Fruit fly (Drosophila melanogaster) whole organism, embryonic: ENCODE data around the gene CG32564.

Source experiments
- B-H1 ChIP-seq: fragments of 200-800 bp; sonication (Bioruptor generic); IDR thresholded peaks from 3 replicates; pipeline ENCODE4 v1.3.6; 2022; ENCODE audit warnings: missing biosample characterization, missing genetic modification characterization
- CG10959 ChIP-seq: fragments of 200-800 bp; sonication (Bioruptor generic); IDR thresholded peaks from 2 replicates; pipeline ENCODE4 v1.3.6; 2022; ENCODE audit warnings: missing biosample characterization, missing genetic modification characterization
- CG11085 ChIP-seq: fragments of 200-800 bp; sonication (Bioruptor generic); IDR thresholded peaks from 2 replicates; pipeline ENCODE4 v1.3.6; 2022; ENCODE audit warnings: missing biosample characterization, missing genetic modification characterization
- CG11247 ChIP-seq: fragments of 200-800 bp; sonication (Bioruptor generic); IDR thresholded peaks from 2 replicates; pipeline ENCODE4 v1.3.6; 2022; ENCODE audit warnings: missing biosample characterization, missing genetic modification characterization
- CG11504 ChIP-seq: fragments of 200-800 bp; sonication (Bioruptor generic); optimal IDR thresholded peaks from 3 replicates; lab custom pipeline; 2019; ENCODE audit warnings: missing biosample characterization, mild to moderate bottlenecking, missing genetic modification characterization, moderate library complexity
- CG12071 ChIP-seq: fragments of 200-800 bp; sonication (Bioruptor generic); optimal IDR thresholded peaks from 3 replicates; lab custom pipeline; 2018; ENCODE audit warnings: missing biosample characterization, mild to moderate bottlenecking, missing genetic modification characterization
- CG12219 ChIP-seq: fragments of 200-800 bp; sonication (Bioruptor generic); optimal IDR thresholded peaks from 3 replicates; lab custom pipeline; 2018; ENCODE audit warnings: missing biosample characterization, mild to moderate bottlenecking, missing genetic modification characterization
- CG1233 ChIP-seq: fragments of 200-800 bp; sonication (Bioruptor generic); optimal IDR thresholded peaks from 4 replicates; lab custom pipeline; 2018; ENCODE audit warnings: missing biosample characterization, mild to moderate bottlenecking, missing genetic modification characterization
- CG13775 ChIP-seq: fragments of 200-800 bp; sonication (Bioruptor generic); optimal IDR thresholded peaks from 3 replicates; lab custom pipeline; 2017; ENCODE audit warnings: missing biosample characterization, mild to moderate bottlenecking, missing genetic modification characterization
- CG13894 ChIP-seq: fragments of 200-800 bp; sonication (Bioruptor generic); optimal IDR thresholded peaks from 3 replicates; lab custom pipeline; 2018; ENCODE audit warnings: missing biosample characterization, mild to moderate bottlenecking, missing genetic modification characterization, moderate library complexity
- CG14860 ChIP-seq: fragments of 200-800 bp; sonication (Bioruptor generic); IDR thresholded peaks from 3 replicates; pipeline ENCODE4 v1.3.6; 2022; ENCODE audit warnings: missing biosample characterization, missing genetic modification characterization; ENCODE audit not compliant: partially characterized antibody
- CG15601 ChIP-seq: fragments of 200-800 bp; sonication (Bioruptor generic); optimal IDR thresholded peaks from 3 replicates; lab custom pipeline; 2019; ENCODE audit warnings: missing biosample characterization, mild to moderate bottlenecking, missing genetic modification characterization, moderate library complexity
- CG16779 ChIP-seq: fragments of 200-800 bp; sonication (Bioruptor generic); IDR thresholded peaks from 2 replicates; pipeline ENCODE4 v1.3.6; 2022; ENCODE audit warnings: missing biosample characterization, missing genetic modification characterization
- CG17328 ChIP-seq: fragments of 200-800 bp; sonication (Bioruptor generic); IDR thresholded peaks from 2 replicates; pipeline ENCODE4 v1.3.6; 2022; ENCODE audit warnings: missing biosample characterization, missing genetic modification characterization
- CG17361 ChIP-seq: fragments of 200-800 bp; sonication (Bioruptor generic); IDR thresholded peaks from 3 replicates; pipeline ENCODE4 v1.3.6; 2022; ENCODE audit warnings: missing biosample characterization, missing genetic modification characterization
- CG2129 ChIP-seq: fragments of 200-800 bp; sonication (Bioruptor generic); IDR thresholded peaks from 2 replicates; pipeline ENCODE4 v1.3.6; 2022; ENCODE audit warnings: missing biosample characterization, missing genetic modification characterization; ENCODE audit not compliant: partially characterized antibody
- CG2199 ChIP-seq: fragments of 200-800 bp; sonication (Bioruptor generic); IDR thresholded peaks from 3 replicates; pipeline ENCODE4 v1.3.6; 2022; ENCODE audit warnings: missing biosample characterization, missing genetic modification characterization
- CG3726 ChIP-seq: fragments of 200-800 bp; sonication (Bioruptor generic); IDR thresholded peaks from 3 replicates; pipeline ENCODE4, ENCODE4 v1.3.6; 2022; ENCODE audit warnings: missing biosample characterization, missing genetic modification characterization
- CG6683 ChIP-seq: fragments of 200-800 bp; sonication (Bioruptor generic); optimal IDR thresholded peaks from 2 replicates; lab custom pipeline; 2017; ENCODE audit warnings: missing biosample characterization, mild to moderate bottlenecking, missing genetic modification characterization, missing genetic modification reagents
- CG8290 ChIP-seq, 3 experiments: fragments of 200-800 bp; sonication (Bioruptor generic); optimal IDR thresholded peaks; 2 replicates each; lab custom pipeline; 2016 to 2019; ENCODE audit warnings: missing biosample characterization in 3 of 3, missing genetic modification characterization in 3 of 3, mild to moderate bottlenecking in 2 of 3, moderate library complexity in 1 of 3
- CG9215 ChIP-seq: fragments of 200-800 bp; sonication (Bioruptor generic); IDR thresholded peaks from 2 replicates; pipeline ENCODE4 v1.3.6; 2022; ENCODE audit warnings: missing biosample characterization, missing genetic modification characterization
- CG9727 ChIP-seq: fragments of 200-800 bp; sonication (Bioruptor generic); optimal IDR thresholded peaks from 3 replicates; lab custom pipeline; 2017; ENCODE audit warnings: missing biosample characterization, mild to moderate bottlenecking, missing genetic modification characterization
- Chrac-16 ChIP-seq: fragments of 200-800 bp; sonication (Bioruptor generic); optimal IDR thresholded peaks from 3 replicates; lab custom pipeline; 2016; ENCODE audit warnings: missing biosample characterization, missing genetic modification characterization
- Dll ChIP-seq: fragments of 200-800 bp; sonication (Bioruptor generic); IDR thresholded peaks from 4 replicates; pipeline ENCODE4 v1.3.6; 2022; ENCODE audit warnings: missing biosample characterization, missing genetic modification characterization; ENCODE audit not compliant: partially characterized antibody
- Hr3 ChIP-seq: fragments of 200-800 bp; sonication (Bioruptor generic); optimal IDR thresholded peaks from 3 replicates; lab custom pipeline; 2016; ENCODE audit warnings: missing biosample characterization, missing genetic modification characterization
- Hr39 ChIP-seq: fragments of >200 bp; optimal IDR thresholded peaks from 2 replicates; lab custom pipeline; 2017
- Hsf ChIP-seq: fragments of 200-800 bp; sonication (Bioruptor generic); optimal IDR thresholded peaks from 3 replicates; lab custom pipeline; 2016; ENCODE audit warnings: missing biosample characterization, missing genetic modification characterization
- Kr ChIP-seq: fragments of 200-800 bp; sonication (Bioruptor generic); optimal IDR thresholded peaks from 2 replicates; lab custom pipeline; 2017; ENCODE audit warnings: missing biosample characterization, mild to moderate bottlenecking, missing genetic modification characterization
- MTF-1 ChIP-seq: fragments of 200-800 bp; sonication (Bioruptor generic); optimal IDR thresholded peaks from 2 replicates; lab custom pipeline; 2018; ENCODE audit warnings: missing biosample characterization, mild to moderate bottlenecking, missing genetic modification characterization, borderline replicate concordance
- NC2β ChIP-seq: fragments of 200-800 bp; sonication (Bioruptor generic); optimal IDR thresholded peaks from 2 replicates; lab custom pipeline; 2016; ENCODE audit warnings: missing biosample characterization, missing genetic modification characterization
- Ptx1 ChIP-seq: fragments of 200-800 bp; sonication (Bioruptor generic); IDR thresholded peaks from 2 replicates; pipeline ENCODE4 v1.3.6; 2022; ENCODE audit warnings: missing biosample characterization, missing genetic modification characterization
- Sox102F ChIP-seq: fragments of 200-800 bp; sonication (Bioruptor generic); optimal IDR thresholded peaks from 2 replicates; lab custom pipeline; 2018; ENCODE audit warnings: missing biosample characterization, mild to moderate bottlenecking, missing genetic modification characterization, moderate library complexity
- bowl ChIP-seq: fragments of 200-800 bp; sonication (Bioruptor generic); IDR thresholded peaks from 2 replicates; pipeline ENCODE4 v1.3.6; 2022; ENCODE audit warnings: missing biosample characterization, missing genetic modification characterization
- ci ChIP-seq: fragments of 200-800 bp; sonication (Bioruptor generic); IDR thresholded peaks from 3 replicates; pipeline ENCODE4 v1.3.6; 2022; ENCODE audit warnings: missing biosample characterization, missing genetic modification characterization
- gem ChIP-seq: fragments of 200-800 bp; sonication (Bioruptor generic); optimal IDR thresholded peaks from 2 replicates; lab custom pipeline; 2019; ENCODE audit warnings: missing biosample characterization, mild to moderate bottlenecking, missing genetic modification characterization, moderate library complexity
- mld ChIP-seq: fragments of 200-800 bp; sonication (Bioruptor generic); IDR thresholded peaks from 3 replicates; pipeline ENCODE4 v1.3.6; 2022; ENCODE audit warnings: missing biosample characterization, missing genetic modification characterization; ENCODE audit not compliant: partially characterized antibody
- pan ChIP-seq, 4 experiments: fragments of >200 bp in 3 of 4; fragments of 200-800 bp in 1 of 4; sonication (Bioruptor generic) in 1 of 4; optimal IDR thresholded peaks in 3 of 4; IDR thresholded peaks in 1 of 4; 2 replicates each; pipeline versions ENCODE4 v1.3.6 to Lab custom; 2017 to 2022; ENCODE audit warnings: missing biosample characterization in 2 of 4, missing genetic modification characterization in 2 of 4, mixed read lengths in 1 of 4
- pnt ChIP-seq: fragments of 200-800 bp; sonication (Bioruptor generic); optimal IDR thresholded peaks from 3 replicates; lab custom pipeline; 2016; ENCODE audit warnings: missing biosample characterization, missing genetic modification characterization
- pros ChIP-seq: fragments of 200-800 bp; sonication (Bioruptor generic); optimal IDR thresholded peaks from 3 replicates; lab custom pipeline; 2019; ENCODE audit warnings: missing biosample characterization, mild to moderate bottlenecking, missing genetic modification characterization, moderate library complexity
- schlank ChIP-seq: fragments of 200-800 bp; sonication (Bioruptor generic); optimal IDR thresholded peaks from 2 replicates; lab custom pipeline; 2018; ENCODE audit warnings: missing biosample characterization, mild to moderate bottlenecking, missing genetic modification characterization
- sim ChIP-seq: fragments of 200-800 bp; sonication (Bioruptor generic); IDR thresholded peaks from 2 replicates; pipeline ENCODE4 v1.3.6; 2022; ENCODE audit warnings: missing biosample characterization, missing genetic modification characterization
- stc ChIP-seq: fragments of 200-800 bp; sonication (Bioruptor generic); IDR thresholded peaks from 2 replicates; pipeline ENCODE4 v1.3.6; 2022; ENCODE audit warnings: missing biosample characterization, missing genetic modification characterization
- vvl ChIP-seq: fragments of 200-800 bp; sonication (Bioruptor generic); IDR thresholded peaks from 2 replicates; pipeline ENCODE4 v1.3.6; 2022; ENCODE audit warnings: missing biosample characterization, missing genetic modification characterization
- zen2 ChIP-seq: fragments of 200-800 bp; sonication (Bioruptor generic); IDR thresholded peaks from 3 replicates; pipeline ENCODE4 v1.3.6; 2022; ENCODE audit warnings: missing biosample characterization, missing genetic modification characterization; ENCODE audit not compliant: partially characterized antibody
- zfh1 ChIP-seq: fragments of 200-800 bp; sonication (Bioruptor generic); IDR thresholded peaks from 3 replicates; pipeline ENCODE4 v1.3.6; 2022; ENCODE audit warnings: missing biosample characterization, missing genetic modification characterization

Gene CG32564

DNA sequence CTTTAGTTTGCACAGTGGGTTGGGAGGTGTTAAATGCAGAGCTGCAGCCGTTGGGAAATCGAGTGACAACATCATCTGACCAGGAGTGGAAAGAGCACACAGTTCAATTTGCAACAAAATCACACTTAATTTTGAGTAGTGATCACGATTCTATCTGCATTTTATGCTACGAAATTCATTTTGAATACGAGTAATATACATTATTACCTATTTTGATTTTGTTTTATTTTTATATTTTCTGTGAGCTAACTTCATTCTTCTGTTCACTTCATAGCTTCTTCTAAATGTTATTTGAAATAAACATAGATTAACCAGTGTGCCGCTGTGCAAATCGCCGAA, 20.4 kb downstream of the CG32564 start, which contains the start of gene CG10598 (continued):
- no peak for TF ChIP-seq mld (GFP tag; lab: Robert Waterston, UW)
- no peak for TF ChIP-seq CG8290 (GFP tag; optimal IDR thresholded peaks at IDR 0.05; lab: Kevin White, UChicago)
- no peak for TF ChIP-seq CG8290 (tag; optimal IDR thresholded peaks at IDR 0.05; lab: Kevin White, UChicago)
- no peak for TF ChIP-seq Sox102F (GFP tag; lab: Kevin White, UChicago)
- no peak for TF ChIP-seq CG11085
- TF ChIP-seq CG12219 (GFP tag; lab: Kevin White, UChicago) = no peak
- no peak for TF ChIP-seq Kr (GFP tag; lab: Kevin White, UChicago)
- no peak for TF ChIP-seq CG15601 (tag; lab: Kevin White, UChicago)
- TF ChIP-seq Dll (GFP tag; lab: Robert Waterston, UW) = no peak
- TF ChIP-seq CG17361 (GFP tag; lab: Robert Waterston, UW) = 0 out of 3 replicates have a peak, but pooled peaks have one; percentile 12
- peak; percentile 29; the same call in 1 of the 2 replicates for TF ChIP-seq Ptx1 (GFP tag; lab: Robert Waterston, UW)
- no peak for TF ChIP-seq zfh1 (GFP tag; lab: Robert Waterston, UW)
- no peak for TF ChIP-seq B-H1 (GFP tag; lab: Robert Waterston, UW)
- no peak for TF ChIP-seq Hsf (GFP tag; lab: Kevin White, UChicago)
- TF ChIP-seq, all 482 proteins: peak for 36

DNA sequence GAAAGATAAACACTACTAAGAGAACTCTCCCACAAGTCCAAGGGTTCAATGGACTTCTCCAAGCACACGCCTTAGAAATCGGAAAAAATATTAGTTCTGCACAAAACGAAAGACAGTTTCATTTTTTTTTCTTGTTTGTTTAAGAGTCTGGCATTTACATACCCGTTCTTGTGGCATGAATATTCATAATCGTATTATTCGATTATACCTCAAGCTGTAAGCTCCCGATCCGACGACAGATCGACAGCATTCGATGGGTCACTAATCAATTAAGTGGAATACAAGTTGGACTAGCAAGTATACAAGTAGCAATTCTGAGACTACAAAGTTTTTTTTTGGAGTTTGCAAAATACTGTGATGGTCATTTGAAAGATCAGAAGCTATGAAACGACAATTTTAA, 21.3 kb downstream of the CG32564 start:
- TF ChIP-seq CG13894 (peak; percentile 88), vvl (GFP tag; lab: Robert Waterston, UW) (0 out of 2 replicates have a peak, but pooled peaks have one; percentile 35), Sox102F (GFP tag; lab: Kevin White, UChicago) (no peak), bowl (GFP tag; lab: Robert Waterston, UW) (no peak), CG2199 (GFP tag; lab: Robert Waterston, UW) (peak; percentile 87), CG13775 (GFP tag; lab: Kevin White, UChicago) (no peak), CG3726 (GFP tag; lab: Robert Waterston, UW) (no peak), NC2β (GFP tag; lab: Kevin White, UChicago) (no peak), Hr3 (GFP tag; lab: Kevin White, UChicago) (no peak), CG6683 (GFP tag; lab: Kevin White, UChicago) (no peak), CG9215 (GFP tag; lab: Robert Waterston, UW) (no peak), CG17361 (GFP tag; lab: Robert Waterston, UW) (no peak)
- TF ChIP-seq, all 482 proteins: peak for 3

DNA sequence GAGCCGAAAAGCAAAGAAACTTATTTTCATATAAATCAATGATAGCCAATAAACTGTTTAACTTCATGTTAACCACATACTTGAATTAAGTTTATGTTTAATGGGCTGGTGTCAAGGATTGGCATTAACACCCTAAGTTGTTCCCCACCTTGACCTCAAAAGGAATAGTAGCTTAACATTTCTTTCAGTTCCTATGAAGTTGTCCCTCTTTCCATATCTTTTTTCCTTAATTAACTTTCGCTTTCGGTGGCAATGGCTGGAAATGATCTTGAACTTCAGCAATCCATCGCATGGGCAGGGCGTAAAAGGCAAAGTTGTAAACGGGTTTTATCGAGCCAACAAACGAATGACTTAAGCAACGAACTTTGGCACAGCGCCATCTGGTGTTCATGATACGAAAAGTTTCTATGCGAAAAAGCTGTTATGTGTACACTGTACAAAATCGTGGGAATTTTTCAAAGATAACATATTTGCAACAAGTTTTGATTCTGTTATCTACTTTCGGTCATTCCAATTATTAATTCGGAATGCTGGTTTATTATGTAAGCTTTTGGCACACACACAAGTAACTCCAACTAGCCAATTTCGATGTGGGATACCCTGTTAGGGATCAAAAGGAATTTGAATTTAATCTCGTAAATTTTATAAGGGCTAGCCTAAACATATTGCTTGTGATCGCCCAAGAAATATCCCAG, 23.4 kb downstream of the CG32564 start:
- no peak for TF ChIP-seq CG12219 (GFP tag; lab: Kevin White, UChicago)
- TF ChIP-seq MTF-1 (GFP tag; lab: Kevin White, UChicago) = no peak
- 0 out of 3 replicates have a peak, but pooled peaks have one; percentile 52 for TF ChIP-seq ci (GFP tag; lab: Robert Waterston, UW)
- TF ChIP-seq stc = no peak
- TF ChIP-seq CG11247 = peak; percentile 64
- TF ChIP-seq CG17328 = 0 out of 2 replicates have a peak, but pooled peaks have one; percentile 33
- TF ChIP-seq CG11504 = peak; percentile 33
- no peak for TF ChIP-seq CG16779
- TF ChIP-seq CG1233 (GFP tag; lab: Kevin White, UChicago) = no peak
- TF ChIP-seq Chrac-16 (GFP tag; lab: Kevin White, UChicago) = peak; percentile 21
- TF ChIP-seq pan (optimal IDR thresholded peaks at IDR 0.05; lab: Kevin White, UChicago) = no peak
- no peak for TF ChIP-seq pan (GFP tag; optimal IDR thresholded peaks at IDR 0.05 in 1 of 2, IDR thresholded peaks at IDR 0.05 in 1 of 2)
- TF ChIP-seq sim (GFP tag; lab: Robert Waterston, UW) = no peak
- no peak for TF ChIP-seq Hr39 (lab: Kevin White, UChicago)
- no peak for TF ChIP-seq CG12071 (GFP tag; lab: Kevin White, UChicago)
- no peak for TF ChIP-seq CG2129 (GFP tag; lab: Robert Waterston, UW)
- peak; percentile 23 for TF ChIP-seq pros (GFP tag; lab: Kevin White, UChicago)
- TF ChIP-seq CG9727 = no peak
- no peak for TF ChIP-seq schlank (tag; lab: Kevin White, UChicago)
- no peak for TF ChIP-seq CG10959 (GFP tag; lab: Robert Waterston, UW)
- TF ChIP-seq gem (tag; lab: Kevin White, UChicago) = peak; percentile 65
- TF ChIP-seq pnt (GFP tag; lab: Kevin White, UChicago) = peak; percentile 35
- TF ChIP-seq zen2 = no peak
- no peak for TF ChIP-seq CG14860 (GFP tag; lab: Robert Waterston, UW)
